Worm (Caenorhabditis elegans) whole organism, L3 larva: ENCODE data around the gene wee-1.1.

Source experiments
- R02D3.7 ChIP-seq: fragments of 150-350 bp; optimal IDR thresholded peaks from 2 replicates; lab custom pipeline; 2014; ENCODE audit warnings: missing biosample characterization, missing genetic modification characterization
- ZK546.5 ChIP-seq: sonication (generic microtip); optimal IDR thresholded peaks from 2 replicates; lab custom pipeline; 2017; ENCODE audit warnings: missing biosample characterization, missing genetic modification characterization
- aly-2 ChIP-seq: fragments of 150-350 bp; optimal IDR thresholded peaks from 2 replicates; lab custom pipeline; 2014; ENCODE audit warnings: missing biosample characterization, missing genetic modification characterization
- ama-1 ChIP-seq: fragments of 150-350 bp; optimal IDR thresholded peaks from 2 replicates; lab custom pipeline; 2018
- ceh-16 ChIP-seq: sonication (generic microtip); optimal IDR thresholded peaks from 2 replicates; lab custom pipeline; 2017; ENCODE audit warnings: missing biosample characterization, missing genetic modification characterization
- ceh-28 ChIP-seq: fragments of 150-350 bp; optimal IDR thresholded peaks from 2 replicates; lab custom pipeline; 2014; ENCODE audit warnings: missing biosample characterization, missing genetic modification reagents, missing genetic modification characterization
- ceh-82 ChIP-seq: fragments of 150-350 bp; optimal IDR thresholded peaks from 2 replicates; lab custom pipeline; 2014; ENCODE audit warnings: missing biosample characterization, missing genetic modification characterization
- ceh-9 ChIP-seq: sonication (generic microtip); optimal IDR thresholded peaks from 2 replicates; lab custom pipeline; 2018; ENCODE audit warnings: missing biosample characterization, missing genetic modification characterization
- egl-5 ChIP-seq: fragments of 150-350 bp; optimal IDR thresholded peaks from 2 replicates; lab custom pipeline; 2017; ENCODE audit warnings: missing biosample characterization, missing genetic modification reagents, missing genetic modification characterization, inconsistent platforms
- elt-1 ChIP-seq: fragments of 150-350 bp; optimal IDR thresholded peaks from 2 replicates; lab custom pipeline; 2014; ENCODE audit warnings: missing biosample characterization, missing genetic modification characterization
- elt-2 ChIP-seq: sonication (generic microtip); optimal IDR thresholded peaks from 2 replicates; lab custom pipeline; 2016; ENCODE audit warnings: missing genetic modification reagents, mild to moderate bottlenecking, missing genetic modification characterization, missing compliant biosample characterization
- elt-3 ChIP-seq, 3 experiments: fragments of 150-350 bp in 1 of 3; sonication (generic microtip) in 2 of 3; optimal IDR thresholded peaks; 2 replicates in 2 of 3; 4 replicates in 1 of 3; lab custom pipeline; 2014 to 2017; ENCODE audit warnings: missing biosample characterization in 3 of 3, missing genetic modification characterization in 3 of 3
- eor-1 ChIP-seq, 2 experiments: fragments of 150-350 bp; optimal IDR thresholded peaks; 2 replicates each; lab custom pipeline; 2014 to 2018; ENCODE audit warnings: missing biosample characterization in 2 of 2, missing genetic modification characterization in 2 of 2
- fkh-2 ChIP-seq: fragments of 150-350 bp; optimal IDR thresholded peaks from 2 replicates; lab custom pipeline; 2014; ENCODE audit warnings: missing biosample characterization, missing genetic modification reagents, missing genetic modification characterization
- lin-15B ChIP-seq: fragments of 150-350 bp; optimal IDR thresholded peaks from 2 replicates; lab custom pipeline; 2014; ENCODE audit warnings: missing biosample characterization, missing genetic modification characterization
- lin-39 ChIP-seq: fragments of 150-350 bp; optimal IDR thresholded peaks from 2 replicates; lab custom pipeline; 2018; ENCODE audit warnings: missing biosample characterization, missing genetic modification reagents, missing genetic modification characterization
- mml-1 ChIP-seq: fragments of 150-350 bp; sonication (generic microtip); optimal IDR thresholded peaks from 3 replicates; lab custom pipeline; 2014; ENCODE audit warnings: missing biosample characterization, missing genetic modification characterization
- nfya-1 ChIP-seq: sonication (generic microtip); optimal IDR thresholded peaks from 2 replicates; lab custom pipeline; 2017; ENCODE audit warnings: missing genetic modification characterization, mild to moderate bottlenecking, missing compliant biosample characterization, antibody characterized with exemption, moderate library complexity; ENCODE audit not compliant: insufficient read depth
- nhr-11 ChIP-seq: fragments of 150-350 bp; optimal IDR thresholded peaks from 2 replicates; lab custom pipeline; 2014; ENCODE audit warnings: missing biosample characterization, missing genetic modification characterization
- nhr-12 ChIP-seq: fragments of 150-350 bp; optimal IDR thresholded peaks from 2 replicates; lab custom pipeline; 2014; ENCODE audit warnings: missing biosample characterization, missing genetic modification characterization
- nhr-23 ChIP-seq: fragments of 150-350 bp; optimal IDR thresholded peaks from 2 replicates; lab custom pipeline; 2014; ENCODE audit warnings: missing biosample characterization, missing genetic modification reagents, missing genetic modification characterization
- nhr-237 ChIP-seq: fragments of 150-350 bp; optimal IDR thresholded peaks from 2 replicates; lab custom pipeline; 2014; ENCODE audit warnings: missing biosample characterization, missing genetic modification characterization
- nhr-25 ChIP-seq: sonication (generic microtip); optimal IDR thresholded peaks from 2 replicates; lab custom pipeline; 2017; ENCODE audit warnings: missing biosample characterization, missing genetic modification characterization
- nhr-28 ChIP-seq: fragments of 150-350 bp; optimal IDR thresholded peaks from 2 replicates; lab custom pipeline; 2014; ENCODE audit warnings: missing biosample characterization, missing genetic modification characterization
- nhr-43 ChIP-seq: sonication (generic microtip); optimal IDR thresholded peaks from 2 replicates; lab custom pipeline; 2016; ENCODE audit warnings: mild to moderate bottlenecking, missing genetic modification characterization, missing compliant biosample characterization; ENCODE audit not compliant: poor library complexity, severe bottlenecking
- nhr-67 ChIP-seq: fragments of 150-350 bp; optimal IDR thresholded peaks from 2 replicates; lab custom pipeline; 2014; ENCODE audit warnings: missing biosample characterization, missing genetic modification characterization
- nhr-76 ChIP-seq: fragments of 150-350 bp; sonication (generic microtip); optimal IDR thresholded peaks from 5 replicates; lab custom pipeline; 2014; ENCODE audit warnings: missing biosample characterization, missing genetic modification characterization
- nhr-77 ChIP-seq: fragments of 150-350 bp; optimal IDR thresholded peaks from 2 replicates; lab custom pipeline; 2014; ENCODE audit warnings: missing biosample characterization, missing genetic modification characterization
- pha-4 ChIP-seq: fragments of 150-350 bp; optimal IDR thresholded peaks from 2 replicates; lab custom pipeline; 2014; ENCODE audit warnings: missing biosample characterization, missing genetic modification reagents, missing genetic modification characterization
- pqm-1 ChIP-seq: fragments of 150-350 bp; optimal IDR thresholded peaks from 2 replicates; lab custom pipeline; 2017; ENCODE audit warnings: missing biosample characterization, missing genetic modification characterization, inconsistent platforms
- sea-2 ChIP-seq: fragments of 150-350 bp; sonication (generic microtip); optimal IDR thresholded peaks from 4 replicates; lab custom pipeline; 2014; ENCODE audit warnings: missing biosample characterization, missing genetic modification reagents, missing genetic modification characterization
- skn-1 ChIP-seq: fragments of 150-350 bp; optimal IDR thresholded peaks from 2 replicates; lab custom pipeline; 2014; ENCODE audit warnings: missing biosample characterization, missing genetic modification characterization
- unc-62 ChIP-seq: fragments of 150-350 bp; sonication (generic microtip); optimal IDR thresholded peaks from 4 replicates; lab custom pipeline; 2014; ENCODE audit warnings: missing biosample characterization, missing genetic modification reagents, missing genetic modification characterization
- zag-1 ChIP-seq: fragments of 150-350 bp; optimal IDR thresholded peaks from 2 replicates; lab custom pipeline; 2014; ENCODE audit warnings: missing biosample characterization, missing genetic modification characterization
- ztf-11 ChIP-seq: fragments of 150-350 bp; optimal IDR thresholded peaks from 2 replicates; lab custom pipeline; 2014; ENCODE audit warnings: missing biosample characterization, missing genetic modification characterization
- ztf-4 ChIP-seq: fragments of 150-350 bp; optimal IDR thresholded peaks from 2 replicates; lab custom pipeline; 2014; ENCODE audit warnings: missing biosample characterization, missing genetic modification characterization

Gene wee-1.1

DNA sequence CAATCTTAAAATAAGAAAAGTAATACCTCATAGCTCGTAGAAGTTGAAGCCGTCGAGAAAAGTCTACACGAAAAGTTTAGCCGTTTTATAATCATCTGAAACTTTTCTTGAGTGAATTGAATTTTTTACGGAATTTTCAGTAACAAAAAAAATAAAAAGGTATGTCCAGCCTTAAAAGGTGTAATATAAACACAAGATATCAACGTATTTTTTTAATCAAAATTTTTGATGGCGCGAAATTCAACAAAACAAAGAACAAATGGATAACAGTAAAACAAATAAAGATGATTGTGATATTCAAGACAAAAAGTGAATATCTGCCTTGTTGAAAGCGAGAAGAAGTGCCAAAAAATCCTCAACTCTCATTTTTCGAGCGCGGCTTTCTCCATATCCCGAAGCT is 6.3 kb upstream of the wee-1.1 start, which contains the start of gene eral-1:
eral-1 (minus strand) TSS at position 101 of the 400 bp plus-strand sequence.
- no peak for TF ChIP-seq mml-1 (tag; lab: Kevin White, UChicago)

DNA sequence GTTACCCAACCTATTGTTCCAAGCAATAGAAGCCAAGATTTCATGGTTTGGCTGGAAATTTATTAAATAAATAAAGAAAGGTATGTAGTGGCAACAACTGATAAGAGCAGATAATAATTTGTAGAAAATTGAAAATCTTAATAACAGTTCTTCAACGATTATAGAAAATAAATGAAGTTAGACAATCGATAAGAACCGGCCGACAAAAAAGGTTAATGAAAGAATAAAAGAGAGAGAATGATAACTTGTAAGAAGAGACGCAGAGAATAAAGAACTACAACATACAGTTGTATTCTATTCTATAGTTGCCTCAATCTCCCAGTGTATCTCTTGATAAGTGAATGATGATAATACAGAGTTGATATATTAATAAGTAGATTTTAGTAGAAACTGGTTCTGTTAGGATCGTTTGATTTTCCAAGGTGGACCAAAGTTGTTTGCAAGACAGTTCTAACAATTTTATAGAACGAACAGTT is 3.4 kb upstream of the wee-1.1 start, which contains the start of gene ugt-58:
ugt-58 (minus strand) TSS at position 51 of the 476 bp plus-strand sequence.
- TF ChIP-seq nhr-77 (tag; lab: Kevin White, UChicago) (no peak), pha-4 (tag; lab: Kevin White, UChicago) (no peak), nfya-1 (tag; lab: Kevin White, UChicago) (no peak), ceh-82 (tag; lab: Kevin White, UChicago) (no peak), ama-1 (lab: Kevin White, UChicago) (no peak), lin-39 (tag; lab: Kevin White, UChicago) (no peak), nhr-11 (peak; percentile 31), nhr-25 (tag; lab: Kevin White, UChicago) (peak; percentile 7), ceh-28 (peak; percentile 64), nhr-12 (tag; lab: Kevin White, UChicago) (no peak), egl-5 (tag; lab: Kevin White, UChicago) (no peak), elt-3 (tag; optimal IDR thresholded peaks at IDR 0.05; lab: Kevin White, UChicago) (peak in 1 of 3 experiments; percentile 49), elt-2 (tag; lab: Kevin White, UChicago) (peak; percentile 66), nhr-28 (no peak), nhr-237 (no peak), nhr-23 (peak; percentile 57), ZK546.5 (tag; lab: Kevin White, UChicago) (no peak), eor-1 (tag; optimal IDR thresholded peaks at IDR 0.05; lab: Kevin White, UChicago) (no peak), pqm-1 (tag; lab: Kevin White, UChicago) (no peak), ceh-16 (no peak), lin-15B (tag; lab: Kevin White, UChicago) (no peak)

DNA sequence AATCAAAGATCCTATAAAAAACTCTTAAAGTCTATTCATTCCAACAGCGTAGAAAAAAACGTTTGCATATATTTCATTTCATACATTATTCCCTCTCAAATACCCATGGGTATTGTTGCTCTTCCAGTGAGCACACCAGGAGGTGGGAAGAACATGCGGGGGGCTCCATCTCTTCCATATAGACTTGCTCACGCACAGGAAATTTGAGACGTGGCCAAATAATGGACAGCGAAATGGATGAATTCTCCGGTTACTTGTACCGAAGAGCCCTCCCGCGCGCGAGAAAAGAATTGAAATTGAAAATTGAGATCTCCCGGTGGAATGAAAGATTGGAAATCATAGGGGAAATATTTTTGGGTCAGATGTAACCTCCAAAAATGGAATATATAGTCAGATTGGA is 5.7 kb downstream of the wee-1.1 start:
- TF ChIP-seq ceh-28 (no peak), lin-15B (tag; lab: Kevin White, UChicago) (no peak), pha-4 (tag; lab: Kevin White, UChicago) (peak; percentile 2), elt-1 (tag; lab: Kevin White, UChicago) (no peak), nhr-67 (tag; lab: Kevin White, UChicago) (no peak), R02D3.7 (no peak), unc-62 (GFP tag; lab: Kevin White, UChicago) (no peak), nhr-12 (tag; lab: Kevin White, UChicago) (no peak)

DNA sequence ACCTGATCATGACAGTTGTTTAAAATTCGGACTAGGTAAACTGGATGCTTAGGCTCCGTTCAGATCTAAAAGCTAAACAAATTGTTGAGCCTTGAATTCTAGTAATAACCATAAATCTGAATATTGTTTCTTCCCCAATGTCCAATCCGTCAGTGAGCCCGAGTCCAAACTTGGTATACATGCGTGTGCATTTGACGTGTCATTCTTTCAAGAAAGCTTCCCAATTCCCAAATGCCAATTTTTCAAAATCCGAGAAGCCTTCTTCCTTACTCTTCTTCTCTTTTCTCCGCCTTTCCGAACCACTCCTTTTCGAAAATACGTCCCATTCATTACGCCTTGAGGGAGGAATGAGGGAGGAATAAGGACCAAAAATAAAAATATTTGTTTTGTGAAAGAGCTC is 6.7 kb downstream of the wee-1.1 start:
- TF ChIP-seq ztf-11 (no peak), lin-39 (tag; lab: Kevin White, UChicago) (peak; percentile 64)
- TF ChIP-seq, all 47 proteins: peak for 1

DNA sequence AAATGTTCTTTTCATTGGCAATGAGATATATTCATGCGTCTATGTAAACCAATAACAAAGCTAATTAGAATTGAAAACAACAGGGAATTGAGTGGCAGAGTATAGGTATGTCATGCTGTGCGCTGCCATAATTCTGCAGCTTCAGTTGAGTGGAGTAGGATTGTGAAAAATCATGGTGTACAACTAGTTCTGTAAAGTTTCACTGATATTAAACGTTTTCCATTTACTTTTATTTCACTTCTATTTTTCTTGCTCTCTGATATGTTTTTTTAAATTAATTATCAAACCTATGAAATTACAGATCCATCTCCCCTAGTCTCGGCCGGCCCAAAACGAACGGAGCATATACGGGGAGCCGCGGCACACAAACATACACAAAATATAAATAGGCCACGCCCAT is 7.7 kb downstream of the wee-1.1 start, which contains the start of gene exc-7:
exc-7 (plus strand) TSS at position 301 of the 400 bp plus-strand sequence.
- TF ChIP-seq sea-2 = no peak
- TF ChIP-seq zag-1 (tag; lab: Kevin White, UChicago) = no peak
- no peak for TF ChIP-seq nhr-76 (tag; lab: Kevin White, UChicago)
- TF ChIP-seq ceh-9 (tag; lab: Kevin White, UChicago) = no peak
- no peak for TF ChIP-seq skn-1 (tag; lab: Kevin White, UChicago)
- TF ChIP-seq lin-39 (tag; lab: Kevin White, UChicago) = no peak
- no peak for TF ChIP-seq nhr-23

DNA sequence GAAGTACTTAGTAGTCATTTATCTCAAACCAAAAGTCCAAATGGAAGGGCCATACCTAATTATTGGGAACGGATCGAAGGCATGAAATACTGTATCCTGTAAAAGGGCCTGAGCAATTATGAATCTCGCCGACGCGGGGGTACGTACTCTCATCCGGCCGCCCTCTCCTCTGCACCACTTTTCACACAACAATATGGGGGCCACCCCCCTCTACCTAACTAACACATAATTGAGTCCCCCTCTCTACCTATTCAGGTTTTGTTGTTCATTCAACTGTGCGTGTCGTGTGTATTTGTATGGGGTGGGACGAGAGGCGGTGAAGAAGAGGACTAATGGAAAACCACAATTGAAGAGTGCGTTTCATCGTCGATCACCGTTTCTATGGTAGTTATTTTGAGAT is 9.0 kb downstream of the wee-1.1 start:
- TF ChIP-seq aly-2 = no peak
- no peak for TF ChIP-seq ztf-4 (tag; lab: Kevin White, UChicago)
- TF ChIP-seq ceh-28 = no peak
- TF ChIP-seq sea-2 = no peak
- TF ChIP-seq nhr-28 = no peak
- no peak for TF ChIP-seq ZK546.5 (tag; lab: Kevin White, UChicago)
- no peak for TF ChIP-seq eor-1 (tag; optimal IDR thresholded peaks at IDR 0.05; lab: Kevin White, UChicago)
- TF ChIP-seq elt-1 (tag; lab: Kevin White, UChicago) = no peak
- no peak for TF ChIP-seq unc-62 (GFP tag; lab: Kevin White, UChicago)
- TF ChIP-seq nhr-76 (tag; lab: Kevin White, UChicago) = no peak
- TF ChIP-seq fkh-2 (tag; lab: Kevin White, UChicago) = no peak
- no peak for TF ChIP-seq ceh-9 (tag; lab: Kevin White, UChicago)
- no peak for TF ChIP-seq skn-1 (tag; lab: Kevin White, UChicago)
- no peak for TF ChIP-seq nhr-77 (tag; lab: Kevin White, UChicago)
- no peak for TF ChIP-seq zag-1 (tag; lab: Kevin White, UChicago)
- no peak for TF ChIP-seq nhr-23
- TF ChIP-seq pha-4 (tag; lab: Kevin White, UChicago) = no peak
- TF ChIP-seq ceh-82 (tag; lab: Kevin White, UChicago) = no peak
- TF ChIP-seq nhr-43 (tag; lab: Kevin White, UChicago) = no peak
